Fruit fly (Drosophila melanogaster): Measurements from ENCODE around the gene TrxT.
A peak's percentile ranks its signal among the peaks of the same experiment; 100 is the strongest.

TrxT gene

dm6 chrX:5349899-5350575, 38.3 kb upstream of the TrxT start (continued):
- TF ChIP-seq onecut (GFP tag; IDR thresholded peaks at IDR 0.05) (no peak), CG8359 (GFP tag; optimal IDR thresholded peaks at IDR 0.05; ENCODE audit: borderline replicate concordance) (no peak), CG13894 (tag; optimal IDR thresholded peaks at IDR 0.05) (no peak), sima (GFP tag; optimal IDR thresholded peaks at IDR 0.05) (no peak), Aef1 (GFP tag; IDR thresholded peaks at IDR 0.05) (no peak), CG13624 (GFP tag; optimal IDR thresholded peaks at IDR 0.05) (no peak), CG17612 (GFP tag; IDR thresholded peaks at IDR 0.05) (no peak), CG3838 (GFP tag; optimal IDR thresholded peaks at IDR 0.05) (no peak), NK7.1 (GFP tag; optimal IDR thresholded peaks at IDR 0.05) (no peak), Bdp1 (GFP tag; optimal IDR thresholded peaks at IDR 0.05) (no peak), trem (tag; optimal IDR thresholded peaks at IDR 0.05) (no peak), crc (GFP tag; optimal IDR thresholded peaks at IDR 0.05) (no peak), pho (GFP tag; optimal IDR thresholded peaks at IDR 0.05) (no peak), CG15269 (tag; optimal IDR thresholded peaks at IDR 0.05) (no peak), CG1024 (GFP tag; IDR thresholded peaks at IDR 0.05) (no peak), hth (optimal IDR thresholded peaks at IDR 0.05) (no peak), CG7839 (tag; optimal IDR thresholded peaks at IDR 0.05) (no peak), Hr3 (GFP tag; optimal IDR thresholded peaks at IDR 0.05) (no peak), CG3065 (GFP tag; optimal IDR thresholded peaks at IDR 0.05) (no peak), CG1233 (GFP tag; optimal IDR thresholded peaks at IDR 0.05) (no peak), Ptx1 (GFP tag; IDR thresholded peaks at IDR 0.05) (peak; percentile 43; the same call in 1 of the 2 replicates), CG9876 (GFP tag; optimal IDR thresholded peaks at IDR 0.05) (no peak), CkIIα-i1 (GFP tag; IDR thresholded peaks at IDR 0.05) (no peak), D19A (tag; optimal IDR thresholded peaks at IDR 0.05) (no peak), Camta (GFP tag; optimal IDR thresholded peaks at IDR 0.05) (no peak), ase (GFP tag; IDR thresholded peaks at IDR 0.05) (peak; percentile 53; the same call in 1 of the 3 replicates), Ets65A (GFP tag) (no peak), CG11723 (GFP tag; optimal IDR thresholded peaks at IDR 0.05) (no peak), nerfin-1 (tag; optimal IDR thresholded peaks at IDR 0.05) (no peak), CG9932 (GFP tag; IDR thresholded peaks at IDR 0.05) (no peak), CG8765 (GFP tag; IDR thresholded peaks at IDR 0.05) (no peak), CG31365 (tag; optimal IDR thresholded peaks at IDR 0.05) (no peak), zfh2 (GFP tag; optimal IDR thresholded peaks at IDR 0.05) (no peak), pan (optimal IDR thresholded peaks at IDR 0.05) (no peak), pan (GFP tag; optimal IDR thresholded peaks at IDR 0.05 in 1 of 2, IDR thresholded peaks at IDR 0.05 in 1 of 2) (no peak), dan (GFP tag; IDR thresholded peaks at IDR 0.05) (no peak), Adf1 (GFP tag; IDR thresholded peaks at IDR 0.05) (no peak), Dad (GFP tag; optimal IDR thresholded peaks at IDR 0.05) (no peak), CG30403 (GFP tag; optimal IDR thresholded peaks at IDR 0.05) (no peak), gfzf (GFP tag; optimal IDR thresholded peaks at IDR 0.05) (no peak), CG16863 (GFP tag; optimal IDR thresholded peaks at IDR 0.05) (no peak), CG3995 (GFP tag; optimal IDR thresholded peaks at IDR 0.05) (no peak), CG6254 (GFP tag; optimal IDR thresholded peaks at IDR 0.05) (no peak), Hmr (GFP tag; optimal IDR thresholded peaks at IDR 0.05) (no peak), Pdp1 (GFP tag; optimal IDR thresholded peaks at IDR 0.05) (no peak), Sry-β (GFP tag; optimal IDR thresholded peaks at IDR 0.05) (no peak), CG30431 (GFP tag; optimal IDR thresholded peaks at IDR 0.05) (no peak), Nf-YC (tag; optimal IDR thresholded peaks at IDR 0.05) (no peak), Awh (GFP tag; IDR thresholded peaks at IDR 0.05) (no peak), sim (GFP tag; IDR thresholded peaks at IDR 0.05) (no peak), exex (tag; optimal IDR thresholded peaks at IDR 0.05) (no peak), amos (GFP tag; IDR thresholded peaks at IDR 0.05; ENCODE audit: partially characterized antibody) (no peak)

Data from whole organism, embryonic.